Fruit fly (Drosophila melanogaster) whole organism, embryonic: Measurements from ENCODE around the gene Tim17b1.

Experiments
- B-H1 ChIP-seq: fragments of 200-800 bp; sonication (Bioruptor generic); IDR thresholded peaks from 3 replicates; pipeline ENCODE4 v1.3.6; 2022; ENCODE audit warnings: missing biosample characterization, missing genetic modification characterization
- BtbVII ChIP-seq: fragments of 200-800 bp; sonication (Bioruptor generic); optimal IDR thresholded peaks from 3 replicates; lab custom pipeline; 2017; ENCODE audit warnings: missing biosample characterization, mild to moderate bottlenecking, missing genetic modification characterization
- CG11723 ChIP-seq: fragments of 200-800 bp; sonication (Bioruptor generic); optimal IDR thresholded peaks from 2 replicates; lab custom pipeline; 2017; ENCODE audit warnings: missing biosample characterization, mild to moderate bottlenecking, missing genetic modification characterization
- CG12942 ChIP-seq: fragments of 200-800 bp; sonication (Bioruptor generic); optimal IDR thresholded peaks from 3 replicates; lab custom pipeline; 2016; ENCODE audit warnings: missing biosample characterization, missing genetic modification characterization
- CG13424 ChIP-seq: fragments of 200-800 bp; sonication (Bioruptor generic); optimal IDR thresholded peaks from 2 replicates; lab custom pipeline; 2019; ENCODE audit warnings: missing biosample characterization, mild to moderate bottlenecking, missing genetic modification characterization, moderate library complexity
- CG14014 ChIP-seq: fragments of 200-800 bp; sonication (Bioruptor generic); IDR thresholded peaks from 2 replicates; pipeline ENCODE4 v1.3.6; 2022; ENCODE audit warnings: missing biosample characterization, missing genetic modification characterization
- CG1602 ChIP-seq: fragments of 200-800 bp; sonication (Bioruptor generic); optimal IDR thresholded peaks from 3 replicates; lab custom pipeline; 2016; ENCODE audit warnings: missing biosample characterization, missing genetic modification characterization
- CG1647 ChIP-seq: fragments of 200-800 bp; sonication (Bioruptor generic); optimal IDR thresholded peaks from 3 replicates; lab custom pipeline; 2016; ENCODE audit warnings: missing biosample characterization, missing genetic modification characterization
- CG17186 ChIP-seq: fragments of 200-800 bp; sonication (Bioruptor generic); optimal IDR thresholded peaks from 3 replicates; lab custom pipeline; 2017; ENCODE audit warnings: missing biosample characterization, missing genetic modification reagents, missing genetic modification characterization
- CG2120 ChIP-seq: fragments of 200-800 bp; sonication (Bioruptor generic); optimal IDR thresholded peaks from 3 replicates; lab custom pipeline; 2016; ENCODE audit warnings: missing biosample characterization, missing genetic modification characterization
- CG2712 ChIP-seq: fragments of 200-800 bp; optimal IDR thresholded peaks from 3 replicates; lab custom pipeline; 2019; ENCODE audit warnings: missing biosample characterization, mild to moderate bottlenecking, missing genetic modification characterization, moderate library complexity
- CG4424 ChIP-seq: fragments of 200-800 bp; sonication (Bioruptor generic); optimal IDR thresholded peaks from 3 replicates; lab custom pipeline; 2016; ENCODE audit warnings: missing biosample characterization, missing genetic modification characterization
- CG5180 ChIP-seq: fragments of 200-800 bp; sonication (Bioruptor generic); optimal IDR thresholded peaks from 3 replicates; lab custom pipeline; 2017; ENCODE audit warnings: missing biosample characterization, missing genetic modification characterization, mild to moderate bottlenecking, moderate library complexity, missing genetic modification reagents
- CG7839 ChIP-seq: fragments of 200-800 bp; sonication (Bioruptor generic); optimal IDR thresholded peaks from 3 replicates; lab custom pipeline; 2018; ENCODE audit warnings: missing biosample characterization, mild to moderate bottlenecking, missing genetic modification characterization, moderate library complexity
- CG8290 ChIP-seq, 3 experiments: fragments of 200-800 bp; sonication (Bioruptor generic); optimal IDR thresholded peaks; 2 replicates each; lab custom pipeline; 2016 to 2019; ENCODE audit warnings: missing biosample characterization in 3 of 3, missing genetic modification characterization in 3 of 3, mild to moderate bottlenecking in 2 of 3, moderate library complexity in 1 of 3
- CG9817 ChIP-seq: fragments of 200-800 bp; sonication (Bioruptor generic); optimal IDR thresholded peaks from 2 replicates; lab custom pipeline; 2018; ENCODE audit warnings: missing biosample characterization, mild to moderate bottlenecking, missing genetic modification characterization, moderate library complexity
- Camta ChIP-seq: fragments of 200-800 bp; sonication (Bioruptor generic); optimal IDR thresholded peaks from 2 replicates; lab custom pipeline; 2016; ENCODE audit warnings: missing biosample characterization, missing genetic modification characterization
- Dp ChIP-seq: fragments of 200-800 bp; sonication (Bioruptor generic); optimal IDR thresholded peaks from 2 replicates; lab custom pipeline; 2018; ENCODE audit warnings: missing biosample characterization, mild to moderate bottlenecking, missing genetic modification characterization, moderate library complexity
- Dref ChIP-seq: fragments of 200-800 bp; sonication (Bioruptor generic); IDR thresholded peaks from 2 replicates; pipeline ENCODE4 v1.3.6; 2022; ENCODE audit warnings: missing biosample characterization, missing genetic modification characterization
- Fer2 ChIP-seq: fragments of 200-800 bp; sonication (Bioruptor generic); optimal IDR thresholded peaks from 2 replicates; lab custom pipeline; 2018; ENCODE audit warnings: missing biosample characterization, mild to moderate bottlenecking, missing genetic modification characterization, moderate library complexity
- HLH3B ChIP-seq: fragments of 200-800 bp; sonication (Bioruptor generic); IDR thresholded peaks from 2 replicates; pipeline ENCODE4 v1.3.6; 2022; ENCODE audit warnings: missing biosample characterization, missing genetic modification characterization
- Hr39 ChIP-seq: fragments of >200 bp; optimal IDR thresholded peaks from 2 replicates; lab custom pipeline; 2017
- Lim3 ChIP-seq: fragments of 200-800 bp; sonication (Bioruptor generic); IDR thresholded peaks from 2 replicates; pipeline ENCODE4 v1.3.6; 2022; ENCODE audit warnings: missing biosample characterization, missing genetic modification characterization
- MTF-1 ChIP-seq: fragments of 200-800 bp; sonication (Bioruptor generic); optimal IDR thresholded peaks from 2 replicates; lab custom pipeline; 2018; ENCODE audit warnings: missing biosample characterization, mild to moderate bottlenecking, missing genetic modification characterization, borderline replicate concordance
- Meics ChIP-seq: fragments of 200-800 bp; sonication (Bioruptor generic); optimal IDR thresholded peaks from 2 replicates; lab custom pipeline; 2017; ENCODE audit warnings: missing biosample characterization, mild to moderate bottlenecking, missing genetic modification characterization
- NFAT ChIP-seq: fragments of 200-800 bp; sonication (Bioruptor generic); IDR thresholded peaks from 2 replicates; pipeline ENCODE4 v1.3.6; 2022; ENCODE audit warnings: missing biosample characterization, missing genetic modification characterization
- Trl ChIP-seq, 3 experiments: fragments of >200 bp in 2 of 3; fragments of 200-800 bp in 1 of 3; sonication (Bioruptor generic) in 1 of 3; optimal IDR thresholded peaks; 2 replicates in 1 of 3; 3 replicates in 2 of 3; lab custom pipeline; 2016 to 2017; ENCODE audit warnings: missing biosample characterization in 1 of 3, missing genetic modification characterization in 1 of 3
- ab ChIP-seq: fragments of 200-800 bp; sonication (Bioruptor generic); optimal IDR thresholded peaks from 2 replicates; lab custom pipeline; 2016; ENCODE audit warnings: missing biosample characterization, missing genetic modification characterization
- ase ChIP-seq: fragments of 200-800 bp; sonication (Bioruptor generic); IDR thresholded peaks from 3 replicates; pipeline ENCODE4 v1.3.6; 2022; ENCODE audit warnings: missing biosample characterization, missing genetic modification characterization
- ash1 ChIP-seq: fragments of 200-800 bp; sonication (Bioruptor generic); optimal IDR thresholded peaks from 2 replicates; lab custom pipeline; 2018; ENCODE audit warnings: missing biosample characterization, mild to moderate bottlenecking, missing genetic modification characterization
- az2 ChIP-seq: fragments of 200-800 bp; sonication (Bioruptor generic); optimal IDR thresholded peaks from 3 replicates; lab custom pipeline; 2016; ENCODE audit warnings: missing biosample characterization, missing genetic modification characterization
- bbx ChIP-seq: fragments of 200-800 bp; sonication (Bioruptor generic); IDR thresholded peaks from 2 replicates; pipeline ENCODE4 v1.3.6; 2022; ENCODE audit warnings: missing biosample characterization, missing genetic modification characterization; ENCODE audit not compliant: partially characterized antibody
- bowl ChIP-seq: fragments of 200-800 bp; sonication (Bioruptor generic); IDR thresholded peaks from 2 replicates; pipeline ENCODE4 v1.3.6; 2022; ENCODE audit warnings: missing biosample characterization, missing genetic modification characterization
- cg ChIP-seq: fragments of 200-800 bp; sonication (Bioruptor generic); optimal IDR thresholded peaks from 3 replicates; lab custom pipeline; 2019; ENCODE audit warnings: missing biosample characterization, mild to moderate bottlenecking, missing genetic modification characterization, moderate library complexity
- dan ChIP-seq: fragments of 200-800 bp; sonication (Bioruptor generic); IDR thresholded peaks from 2 replicates; pipeline ENCODE4 v1.3.6; 2022; ENCODE audit warnings: missing biosample characterization, missing genetic modification characterization
- dmrt11E ChIP-seq: fragments of 200-800 bp; sonication (Bioruptor generic); optimal IDR thresholded peaks from 3 replicates; lab custom pipeline; 2018; ENCODE audit warnings: missing biosample characterization, mild to moderate bottlenecking, missing genetic modification characterization, moderate library complexity
- fd3F ChIP-seq: fragments of 200-800 bp; sonication (Bioruptor generic); optimal IDR thresholded peaks from 2 replicates; lab custom pipeline; 2018; ENCODE audit warnings: missing biosample characterization, mild to moderate bottlenecking, missing genetic modification characterization, moderate library complexity
- grn ChIP-seq: fragments of 200-800 bp; sonication (Bioruptor generic); optimal IDR thresholded peaks from 3 replicates; lab custom pipeline; 2017; ENCODE audit warnings: missing biosample characterization, missing genetic modification characterization
- gsb ChIP-seq: fragments of 200-800 bp; sonication (Bioruptor generic); IDR thresholded peaks from 2 replicates; pipeline ENCODE4 v1.3.6; 2022; ENCODE audit warnings: missing biosample characterization, missing genetic modification characterization
- jing ChIP-seq: fragments of 200-800 bp; sonication (Bioruptor generic); optimal IDR thresholded peaks from 2 replicates; lab custom pipeline; 2018; ENCODE audit warnings: missing biosample characterization, mild to moderate bottlenecking, missing genetic modification characterization
- kah ChIP-seq: fragments of 200-800 bp; sonication (Bioruptor generic); optimal IDR thresholded peaks from 2 replicates; lab custom pipeline; 2018; ENCODE audit warnings: missing biosample characterization, mild to moderate bottlenecking, missing genetic modification characterization
- knrl ChIP-seq: fragments of 200-800 bp; sonication (Bioruptor generic); IDR thresholded peaks from 3 replicates; pipeline ENCODE4 v1.3.6; 2022; ENCODE audit warnings: missing biosample characterization, missing genetic modification characterization; ENCODE audit not compliant: partially characterized antibody
- lmd ChIP-seq: fragments of 200-800 bp; sonication (Bioruptor generic); IDR thresholded peaks from 2 replicates; pipeline ENCODE4 v1.3.6; 2022; ENCODE audit warnings: missing biosample characterization, missing genetic modification characterization
- phol ChIP-seq: fragments of 200-800 bp; sonication (Bioruptor generic); optimal IDR thresholded peaks from 3 replicates; lab custom pipeline; 2018; ENCODE audit warnings: missing biosample characterization, mild to moderate bottlenecking, missing genetic modification characterization, moderate library complexity
- ranshi ChIP-seq: fragments of 200-800 bp; sonication (Bioruptor generic); IDR thresholded peaks from 2 replicates; pipeline ENCODE4 v1.3.6; 2022; ENCODE audit warnings: missing biosample characterization, missing genetic modification characterization
- ssp ChIP-seq: fragments of 200-800 bp; sonication (Bioruptor generic); IDR thresholded peaks from 2 replicates; pipeline ENCODE4 v1.3.6; 2022; ENCODE audit warnings: missing biosample characterization, missing genetic modification characterization
- wdn ChIP-seq: fragments of 200-800 bp; sonication (Bioruptor generic); IDR thresholded peaks from 2 replicates; pipeline ENCODE4 v1.3.6; 2022; ENCODE audit warnings: missing biosample characterization, missing genetic modification characterization
- zfh2 ChIP-seq: fragments of 200-800 bp; sonication (Bioruptor generic); optimal IDR thresholded peaks from 2 replicates; lab custom pipeline; 2016; ENCODE audit warnings: missing biosample characterization, missing genetic modification characterization

Tim17b1 gene

DNA sequence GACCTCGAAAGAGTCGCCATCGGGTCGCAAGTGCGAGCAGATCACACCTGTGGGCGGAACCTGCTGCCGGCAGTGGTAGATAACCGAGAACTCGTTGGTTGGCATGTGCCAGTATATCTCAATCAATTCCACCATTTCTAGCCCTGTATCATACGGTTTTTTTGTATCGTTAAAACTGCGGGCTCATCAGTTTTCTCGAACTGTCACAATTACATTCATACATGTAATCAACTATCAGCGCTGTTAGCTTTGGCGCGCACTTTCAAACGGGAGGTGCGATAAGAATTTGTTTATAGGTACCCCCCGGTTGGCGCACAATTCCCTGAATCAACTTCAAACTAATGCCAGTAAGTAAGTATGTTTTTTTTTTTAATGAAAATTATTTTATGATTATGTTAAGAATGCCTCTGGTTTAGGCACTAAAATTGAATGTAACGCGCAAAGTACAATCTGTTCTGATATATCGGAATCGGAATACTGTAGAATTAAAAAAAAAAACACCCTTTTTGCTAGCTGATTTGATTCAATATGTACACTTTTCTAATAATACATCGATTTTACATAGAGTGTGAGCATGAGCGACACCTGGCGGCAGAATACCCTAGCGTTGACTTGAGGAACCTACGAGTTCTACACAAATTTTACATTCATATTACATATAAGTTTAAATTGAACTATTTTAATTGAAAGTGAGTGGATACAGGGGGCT lies 1.2 kb upstream of the Tim17b1 start (continued):
- TF ChIP-seq Hr39 (lab: Kevin White, UChicago) (no peak), ase (GFP tag; lab: Robert Waterston, UW) (peak; percentile 48; the same call in 1 of the 3 replicates), wdn (GFP tag; lab: Robert Waterston, UW) (peak; percentile 35; the same call in 1 of the 2 replicates), CG2120 (GFP tag; lab: Kevin White, UChicago) (peak; percentile 68), bbx (GFP tag; lab: Robert Waterston, UW) (peak; percentile 47), bowl (GFP tag; lab: Robert Waterston, UW) (no peak), HLH3B (peak; percentile 46; the same call in 1 of the 2 replicates), CG4424 (GFP tag; lab: Kevin White, UChicago) (peak; percentile 56), CG13424 (peak; percentile 41), CG12942 (GFP tag; lab: Kevin White, UChicago) (peak; percentile 39), CG1602 (GFP tag; lab: Kevin White, UChicago) (peak; percentile 70), ranshi (GFP tag; lab: Robert Waterston, UW) (peak; percentile 59), CG5180 (GFP tag; lab: Kevin White, UChicago) (no peak), ash1 (GFP tag; lab: Kevin White, UChicago) (no peak), NFAT (GFP tag; lab: Robert Waterston, UW) (peak; percentile 84), lmd (GFP tag; lab: Robert Waterston, UW) (peak; percentile 61; the same call in 1 of the 2 replicates), grn (GFP tag; lab: Kevin White, UChicago) (peak; percentile 39), Camta (GFP tag; lab: Kevin White, UChicago) (peak; percentile 12), CG2712 (tag; lab: Kevin White, UChicago) (peak; percentile 48), CG8290 (GFP tag; optimal IDR thresholded peaks at IDR 0.05; lab: Kevin White, UChicago) (peak; percentile 36), CG8290 (tag; optimal IDR thresholded peaks at IDR 0.05; lab: Kevin White, UChicago) (peak in 1 of 2 experiments; percentile 79), kah (GFP tag; lab: Kevin White, UChicago) (no peak), MTF-1 (peak; percentile 13), Dref (GFP tag; lab: Robert Waterston, UW) (0 out of 2 replicates have a peak, but pooled peaks have one; percentile 28), CG9817 (peak; percentile 62), Lim3 (GFP tag; lab: Robert Waterston, UW) (no peak), dan (GFP tag; lab: Robert Waterston, UW) (no peak), CG1647 (GFP tag; lab: Kevin White, UChicago) (peak; percentile 72), Fer2 (tag; lab: Kevin White, UChicago) (peak; percentile 4), zfh2 (peak; percentile 46), az2 (peak; percentile 70), ssp (peak; percentile 55), Meics (GFP tag; lab: Kevin White, UChicago) (peak; percentile 60), BtbVII (GFP tag; lab: Kevin White, UChicago) (peak; percentile 49), CG17186 (GFP tag; lab: Kevin White, UChicago) (peak; percentile 48), B-H1 (GFP tag; lab: Robert Waterston, UW) (peak; percentile 34; the same call in 2 of the 3 replicates), gsb (0 out of 2 replicates have a peak, but pooled peaks have one; percentile 36), cg (GFP tag; lab: Kevin White, UChicago) (no peak), fd3F (peak; percentile 48), jing (no peak), CG7839 (tag; lab: Kevin White, UChicago) (peak; percentile 56), knrl (peak; percentile 73), ab (GFP tag; lab: Kevin White, UChicago) (no peak), dmrt11E (tag; lab: Kevin White, UChicago) (peak; percentile 41), CG14014 (GFP tag; lab: Robert Waterston, UW) (peak; percentile 43; the same call in 1 of the 2 replicates), phol (peak; percentile 39), Trl (optimal IDR thresholded peaks at IDR 0.05; lab: Kevin White, UChicago) (no peak), Trl (GFP tag; optimal IDR thresholded peaks at IDR 0.05; lab: Kevin White, UChicago) (peak; percentile 55), CG11723 (GFP tag; lab: Kevin White, UChicago) (no peak), Dp (GFP tag; lab: Kevin White, UChicago) (peak; percentile 64)
